Fruit fly (Drosophila melanogaster): Measurements from ENCODE around the gene NetB.

Gene NetB

DNA sequence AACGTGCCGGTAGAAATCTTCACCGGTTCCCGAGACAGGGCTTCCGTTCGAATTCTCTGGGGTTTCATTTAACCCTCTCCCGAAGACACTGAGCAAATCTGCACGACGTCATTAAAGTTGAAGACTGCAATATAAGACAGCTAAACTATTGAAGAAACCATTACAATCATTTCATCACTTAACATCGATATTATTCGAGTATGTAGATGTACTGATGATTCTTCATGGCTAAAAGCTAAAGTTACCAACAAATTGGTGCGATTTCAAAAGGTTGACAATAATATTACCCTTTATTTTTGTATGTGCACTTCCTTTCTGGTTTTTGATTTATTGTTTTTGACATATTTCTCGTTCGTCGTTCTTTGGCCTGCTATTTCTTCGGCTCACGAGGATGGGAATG, 1.3 kb upstream of the NetB start (continued):
- no peak for TF ChIP-seq lola (GFP tag; optimal IDR thresholded peaks at IDR 0.05)
- no peak for TF ChIP-seq GATAd (GFP tag; optimal IDR thresholded peaks at IDR 0.05)
- peak; percentile 43 for TF ChIP-seq dmrt93B (GFP tag; optimal IDR thresholded peaks at IDR 0.05)

DNA sequence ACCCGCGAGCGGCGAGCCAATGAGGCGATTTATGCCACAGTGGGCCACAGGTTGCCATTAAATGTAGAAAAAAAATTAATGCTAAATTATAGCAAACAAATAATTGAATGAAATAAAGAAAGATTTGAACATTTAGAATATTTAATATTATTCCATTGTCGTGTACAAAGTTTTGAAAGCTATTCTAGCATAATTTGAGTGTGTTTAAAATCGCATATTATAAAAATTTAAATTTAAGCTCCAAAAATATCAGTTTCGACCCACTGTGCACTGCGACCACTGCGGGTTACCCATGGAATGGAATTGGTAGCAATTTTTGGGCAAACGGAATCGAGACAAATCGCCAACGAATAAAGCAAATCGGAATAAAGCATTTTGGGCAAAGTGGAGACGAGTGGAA, 5.4 kb downstream of the NetB start:
- no peak for TF ChIP-seq Mio (GFP tag; optimal IDR thresholded peaks at IDR 0.05)
- no peak for TF ChIP-seq dl (GFP tag; optimal IDR thresholded peaks at IDR 0.05; ENCODE audit: insufficient read depth in 1 of 2, partially characterized antibody in 2 of 2)
- peak; percentile 16 for TF ChIP-seq dmrt93B (GFP tag; optimal IDR thresholded peaks at IDR 0.05)
- no peak for TF ChIP-seq sv (GFP tag; optimal IDR thresholded peaks at IDR 0.05)
- peak; percentile 22 for TF ChIP-seq rgr (GFP tag; optimal IDR thresholded peaks at IDR 0.05)
- TF ChIP-seq CrebA (GFP tag; optimal IDR thresholded peaks at IDR 0.05; ENCODE audit: borderline replicate concordance): no peak
- peak; percentile 34 for TF ChIP-seq Sp1 (GFP tag; optimal IDR thresholded peaks at IDR 0.05)
- no peak for TF ChIP-seq Hr78 (GFP tag; optimal IDR thresholded peaks at IDR 0.05)
- no peak for TF ChIP-seq Hr83 (GFP tag; optimal IDR thresholded peaks at IDR 0.05; ENCODE audit: poor library complexity, severe bottlenecking)
- peak in 1 of 2 experiments; percentile 39 for TF ChIP-seq foxo (GFP tag; optimal IDR thresholded peaks at IDR 0.05)
- no peak for TF ChIP-seq tai (GFP tag; optimal IDR thresholded peaks at IDR 0.05)
- no peak for TF ChIP-seq Dif (GFP tag; optimal IDR thresholded peaks at IDR 0.05; ENCODE audit: partially characterized antibody)
- peak; percentile 51 for TF ChIP-seq fru (GFP tag; optimal IDR thresholded peaks at IDR 0.05)
- no peak for TF ChIP-seq ey (GFP tag; optimal IDR thresholded peaks at IDR 0.05)
- TF ChIP-seq Myc (optimal IDR thresholded peaks at IDR 0.05): no peak
- TF ChIP-seq h (GFP tag; optimal IDR thresholded peaks at IDR 0.05): peak; percentile 17
- TF ChIP-seq lola (GFP tag; optimal IDR thresholded peaks at IDR 0.05): no peak
- no peak for TF ChIP-seq br (GFP tag; optimal IDR thresholded peaks at IDR 0.05)
- TF ChIP-seq psq (GFP tag; optimal IDR thresholded peaks at IDR 0.05): peak; percentile 19
- no peak for TF ChIP-seq Rel (GFP tag; optimal IDR thresholded peaks at IDR 0.05)
- no peak for TF ChIP-seq Rel (tag; optimal IDR thresholded peaks at IDR 0.05)
- no peak for TF ChIP-seq N (GFP tag; optimal IDR thresholded peaks at IDR 0.05)
- no peak for TF ChIP-seq jim (GFP tag; optimal IDR thresholded peaks at IDR 0.05)
- TF ChIP-seq brk (GFP tag; optimal IDR thresholded peaks at IDR 0.05): no peak
- TF ChIP-seq OdsH (GFP tag; optimal IDR thresholded peaks at IDR 0.05): peak; percentile 26
- TF ChIP-seq Hnf4 (GFP tag; optimal IDR thresholded peaks at IDR 0.05): no peak
- TF ChIP-seq woc (GFP tag; optimal IDR thresholded peaks at IDR 0.05): peak; percentile 33
- TF ChIP-seq sage (GFP tag; optimal IDR thresholded peaks at IDR 0.05): no peak
- TF ChIP-seq pan (optimal IDR thresholded peaks at IDR 0.05): no peak
- no peak for TF ChIP-seq Dfd (GFP tag; optimal IDR thresholded peaks at IDR 0.05)
- no peak for TF ChIP-seq CG32264 (GFP tag; optimal IDR thresholded peaks at IDR 0.05)
- TF ChIP-seq GATAd (GFP tag; optimal IDR thresholded peaks at IDR 0.05): no peak
- TF ChIP-seq Vsx2 (GFP tag; optimal IDR thresholded peaks at IDR 0.05; ENCODE audit: partially characterized antibody): no peak
- TF ChIP-seq CG9705 (GFP tag; optimal IDR thresholded peaks at IDR 0.05): no peak
- no peak for TF ChIP-seq Abd-B (GFP tag; optimal IDR thresholded peaks at IDR 0.05)
- no peak for TF ChIP-seq Jra (GFP tag; optimal IDR thresholded peaks at IDR 0.05)
- no peak for TF ChIP-seq usp (GFP tag; optimal IDR thresholded peaks at IDR 0.05)
- TF ChIP-seq HLH106 (tag; optimal IDR thresholded peaks at IDR 0.05): peak; percentile 28
- no peak for TF ChIP-seq dsf (GFP tag; optimal IDR thresholded peaks at IDR 0.05; ENCODE audit: borderline replicate concordance)

DNA sequence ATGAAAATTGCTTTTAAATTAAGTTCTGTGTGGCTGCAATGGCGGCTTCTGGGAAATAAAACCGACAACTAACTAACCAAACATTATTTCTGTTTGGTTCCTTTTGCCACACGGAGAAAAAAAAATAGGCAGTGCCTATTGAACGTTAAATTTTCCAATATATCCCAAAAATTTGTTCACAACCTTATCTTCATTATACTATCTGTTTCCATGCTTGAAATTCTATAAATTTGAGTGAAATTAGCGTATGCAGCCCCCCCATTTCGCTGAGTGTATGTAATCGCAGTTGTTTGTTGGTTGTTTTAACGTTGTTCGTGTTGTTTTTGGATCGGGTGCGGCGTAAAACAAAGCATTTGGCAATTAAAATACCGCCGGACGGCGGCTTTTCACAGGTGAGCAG, 10.8 kb downstream of the NetB start:
- TF ChIP-seq tai (GFP tag; optimal IDR thresholded peaks at IDR 0.05): no peak
- no peak for TF ChIP-seq Vsx2 (GFP tag; optimal IDR thresholded peaks at IDR 0.05; ENCODE audit: partially characterized antibody)
- TF ChIP-seq dsf (GFP tag; optimal IDR thresholded peaks at IDR 0.05; ENCODE audit: borderline replicate concordance): no peak
- no peak for TF ChIP-seq brk (GFP tag; optimal IDR thresholded peaks at IDR 0.05)
- no peak for TF ChIP-seq lola (GFP tag; optimal IDR thresholded peaks at IDR 0.05)
- no peak for TF ChIP-seq Mio (GFP tag; optimal IDR thresholded peaks at IDR 0.05)
- TF ChIP-seq OdsH (GFP tag; optimal IDR thresholded peaks at IDR 0.05): no peak
